Fruit fly (Drosophila melanogaster): ENCODE results near the gene CG16964.

CG16964 gene

DNA sequence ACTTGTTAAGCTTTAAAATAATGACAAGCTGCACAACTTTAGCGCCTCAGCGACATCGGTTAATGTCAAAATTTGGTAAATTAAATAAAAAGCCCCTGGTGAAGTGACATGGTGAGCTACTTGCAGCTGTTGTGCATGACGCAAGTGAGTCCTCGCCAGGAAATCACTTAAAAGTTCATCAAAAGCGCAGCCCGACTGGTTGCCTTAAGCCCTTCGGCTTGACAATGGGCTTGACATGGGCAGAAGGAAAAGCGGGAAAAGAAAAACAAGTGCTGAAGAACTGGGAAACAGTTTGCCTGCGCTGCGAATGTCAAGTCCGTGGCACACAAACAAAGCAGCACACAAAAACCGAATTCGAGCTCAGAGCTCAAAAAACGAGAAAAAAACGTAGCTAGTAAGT, at the start of gene CG16964:
Gene CG16964 (plus strand): TSS at position 301 of the 400 bp plus-strand sequence.
- TF ChIP-seq Hr83 (GFP tag; optimal IDR thresholded peaks at IDR 0.05; ENCODE audit: poor library complexity, severe bottlenecking) (no peak), Myc (optimal IDR thresholded peaks at IDR 0.05) (no peak), lola (GFP tag; optimal IDR thresholded peaks at IDR 0.05) (no peak), tai (GFP tag; optimal IDR thresholded peaks at IDR 0.05) (no peak), sv (GFP tag; optimal IDR thresholded peaks at IDR 0.05) (no peak), dl (GFP tag; optimal IDR thresholded peaks at IDR 0.05; ENCODE audit: insufficient read depth in 1 of 2, partially characterized antibody in 2 of 2) (no peak), dmrt93B (GFP tag; optimal IDR thresholded peaks at IDR 0.05) (no peak), fru (GFP tag; optimal IDR thresholded peaks at IDR 0.05) (no peak), Dfd (GFP tag; optimal IDR thresholded peaks at IDR 0.05) (no peak)

DNA sequence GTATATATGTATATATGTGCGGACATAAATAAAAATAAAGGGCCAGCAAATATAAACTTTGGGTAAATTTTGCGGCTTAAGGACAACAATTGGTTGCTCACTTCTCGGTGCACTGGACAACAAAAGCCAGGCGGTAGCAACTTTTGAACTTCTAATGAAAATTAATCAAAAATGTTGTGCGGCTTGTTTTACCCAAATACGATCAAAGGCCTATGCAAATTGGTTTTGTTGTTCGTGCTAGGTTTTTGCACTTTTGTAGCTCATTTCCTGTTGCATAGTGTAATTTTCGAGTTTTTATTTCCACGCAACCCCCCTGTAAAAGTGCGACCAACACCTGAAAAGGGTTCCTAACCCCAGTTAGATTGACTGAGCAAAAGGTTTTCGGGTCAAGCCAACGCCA, 45.3 kb upstream of the CG16964 start:
- TF ChIP-seq usp (GFP tag; optimal IDR thresholded peaks at IDR 0.05) (no peak), Mio (GFP tag; optimal IDR thresholded peaks at IDR 0.05) (no peak), Vsx2 (GFP tag; optimal IDR thresholded peaks at IDR 0.05; ENCODE audit: partially characterized antibody) (no peak), Myc (optimal IDR thresholded peaks at IDR 0.05) (no peak), pan (optimal IDR thresholded peaks at IDR 0.05) (no peak), Hr78 (GFP tag; optimal IDR thresholded peaks at IDR 0.05) (no peak), br (GFP tag; optimal IDR thresholded peaks at IDR 0.05) (no peak), Dif (GFP tag; optimal IDR thresholded peaks at IDR 0.05; ENCODE audit: partially characterized antibody) (no peak), ey (GFP tag; optimal IDR thresholded peaks at IDR 0.05) (no peak), Jra (GFP tag; optimal IDR thresholded peaks at IDR 0.05) (no peak)

DNA sequence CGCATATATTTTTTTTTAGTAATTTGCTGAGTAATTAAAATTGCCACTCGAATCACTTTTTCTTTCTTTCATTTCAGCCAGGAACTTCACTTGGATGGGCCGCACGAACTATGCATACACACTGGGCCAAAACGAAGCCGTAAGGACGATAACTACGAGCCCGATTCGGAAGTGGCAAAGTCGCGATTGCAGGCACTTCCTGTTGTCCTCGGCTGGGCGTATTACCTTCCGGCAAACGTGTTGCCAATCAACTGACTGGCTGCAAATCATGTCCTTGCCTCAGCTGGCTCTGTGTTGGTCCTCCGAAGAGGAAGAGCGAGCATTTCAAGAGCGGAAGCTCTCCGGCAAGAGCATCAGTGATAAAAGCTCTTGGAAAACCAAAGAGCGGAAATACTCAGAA, 44.4 kb upstream of the CG16964 start:
- TF ChIP-seq CG9705 (GFP tag; optimal IDR thresholded peaks at IDR 0.05) (no peak), Vsx2 (GFP tag; optimal IDR thresholded peaks at IDR 0.05; ENCODE audit: partially characterized antibody) (no peak), N (GFP tag; optimal IDR thresholded peaks at IDR 0.05) (no peak), Hnf4 (GFP tag; optimal IDR thresholded peaks at IDR 0.05) (no peak), fru (GFP tag; optimal IDR thresholded peaks at IDR 0.05) (no peak), dmrt93B (GFP tag; optimal IDR thresholded peaks at IDR 0.05) (no peak), Hr78 (GFP tag; optimal IDR thresholded peaks at IDR 0.05) (no peak), Dif (GFP tag; optimal IDR thresholded peaks at IDR 0.05; ENCODE audit: partially characterized antibody) (no peak), Dfd (GFP tag; optimal IDR thresholded peaks at IDR 0.05) (no peak), br (GFP tag; optimal IDR thresholded peaks at IDR 0.05) (no peak), OdsH (GFP tag; optimal IDR thresholded peaks at IDR 0.05) (no peak), lola (GFP tag; optimal IDR thresholded peaks at IDR 0.05) (no peak), pan (optimal IDR thresholded peaks at IDR 0.05) (no peak), woc (GFP tag; optimal IDR thresholded peaks at IDR 0.05) (no peak), Sp1 (GFP tag; optimal IDR thresholded peaks at IDR 0.05) (no peak)

DNA sequence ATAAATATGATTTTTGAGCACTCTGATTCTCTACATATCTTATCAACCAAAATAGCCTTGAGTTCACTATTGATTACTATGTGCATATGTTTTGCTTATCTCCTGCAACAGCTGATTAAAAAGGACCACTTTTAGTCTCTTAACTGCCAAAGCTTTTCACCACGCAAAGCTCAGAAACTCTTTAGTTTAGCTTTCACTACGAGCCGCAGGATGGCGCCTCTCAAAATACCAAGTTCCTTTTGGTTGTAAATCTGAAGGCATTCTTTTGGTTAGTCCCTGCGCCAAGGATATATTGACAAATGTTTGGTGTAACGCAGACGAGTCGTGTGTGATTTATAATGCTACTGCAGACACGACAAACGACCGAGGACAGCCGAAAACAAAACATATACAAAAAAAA, 43.6 kb upstream of the CG16964 start:
- TF ChIP-seq Mio (GFP tag; optimal IDR thresholded peaks at IDR 0.05), result no peak
- no peak for TF ChIP-seq rgr (GFP tag; optimal IDR thresholded peaks at IDR 0.05)
- TF ChIP-seq ey (GFP tag; optimal IDR thresholded peaks at IDR 0.05), result no peak
- TF ChIP-seq usp (GFP tag; optimal IDR thresholded peaks at IDR 0.05), result no peak
- no peak for TF ChIP-seq Dfd (GFP tag; optimal IDR thresholded peaks at IDR 0.05)
- no peak for TF ChIP-seq CG32264 (GFP tag; optimal IDR thresholded peaks at IDR 0.05)
- TF ChIP-seq psq (GFP tag; optimal IDR thresholded peaks at IDR 0.05), result no peak
- no peak for TF ChIP-seq foxo (GFP tag; optimal IDR thresholded peaks at IDR 0.05)
- TF ChIP-seq jim (GFP tag; optimal IDR thresholded peaks at IDR 0.05), result no peak
- no peak for TF ChIP-seq h (GFP tag; optimal IDR thresholded peaks at IDR 0.05)
- no peak for TF ChIP-seq lola (GFP tag; optimal IDR thresholded peaks at IDR 0.05)
- TF ChIP-seq brk (GFP tag; optimal IDR thresholded peaks at IDR 0.05), result no peak
- TF ChIP-seq pan (optimal IDR thresholded peaks at IDR 0.05), result no peak
- no peak for TF ChIP-seq Abd-B (GFP tag; optimal IDR thresholded peaks at IDR 0.05)

DNA sequence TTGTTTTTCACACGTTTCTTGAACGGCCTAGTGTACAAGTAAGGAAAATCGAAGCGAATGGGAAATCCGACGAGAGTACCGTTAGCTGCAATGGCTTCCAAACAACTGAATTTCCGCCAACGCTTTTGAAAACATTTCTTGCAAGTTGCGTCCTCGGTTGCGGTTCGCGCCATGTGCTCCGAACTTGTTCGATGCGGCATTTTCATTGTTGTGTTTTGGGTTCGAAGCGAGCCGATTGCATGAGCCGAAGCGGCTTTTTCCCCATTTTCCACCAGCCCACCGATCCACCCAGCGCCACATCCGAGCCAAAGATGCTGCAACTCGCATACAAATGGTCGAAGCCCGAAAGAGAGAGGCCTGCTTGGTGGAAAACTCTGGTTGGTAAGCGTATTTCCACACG, 19.3 kb upstream of the CG16964 start, which contains the start of gene Pde1c:
Gene Pde1c (minus strand): TSS at position 109 of the 400 bp plus-strand sequence.
- TF ChIP-seq Dif (GFP tag; optimal IDR thresholded peaks at IDR 0.05; ENCODE audit: partially characterized antibody) (no peak), woc (GFP tag; optimal IDR thresholded peaks at IDR 0.05) (no peak), Vsx2 (GFP tag; optimal IDR thresholded peaks at IDR 0.05; ENCODE audit: partially characterized antibody) (no peak), sv (GFP tag; optimal IDR thresholded peaks at IDR 0.05) (no peak), ey (GFP tag; optimal IDR thresholded peaks at IDR 0.05) (no peak), jim (GFP tag; optimal IDR thresholded peaks at IDR 0.05) (no peak), lola (GFP tag; optimal IDR thresholded peaks at IDR 0.05) (no peak)
